Worm (Caenorhabditis elegans) whole organism, L2 larva: ENCODE measurements around the gene lin-38.
A peak's percentile ranks its signal among the peaks of the same experiment; 100 is the strongest.

ENCODE experiments used
- R02D3.7 ChIP-seq: fragments of 150-350 bp; optimal IDR thresholded peaks from 2 replicates; lab custom pipeline; 2014; ENCODE audit warnings: missing biosample characterization, missing genetic modification characterization
- Y55F3AM.14 ChIP-seq: fragments of 200-800 bp; sonication (Bioruptor generic); optimal IDR thresholded peaks from 2 replicates; lab custom pipeline; 2018; ENCODE audit warnings: mild to moderate bottlenecking, missing genetic modification characterization, missing compliant biosample characterization
- ZK546.5 ChIP-seq: sonication (generic microtip); optimal IDR thresholded peaks from 2 replicates; lab custom pipeline; 2017; ENCODE audit warnings: missing biosample characterization, missing genetic modification characterization
- aly-2 ChIP-seq: fragments of 150-350 bp; optimal IDR thresholded peaks from 2 replicates; lab custom pipeline; 2014; ENCODE audit warnings: missing biosample characterization, missing genetic modification characterization
- ama-1 ChIP-seq: fragments of 150-350 bp; optimal IDR thresholded peaks from 2 replicates; lab custom pipeline; 2018; ENCODE audit warnings: inconsistent platforms
- ceh-16 ChIP-seq: fragments of 150-350 bp; optimal IDR thresholded peaks from 2 replicates; lab custom pipeline; 2014; ENCODE audit warnings: missing biosample characterization, missing genetic modification characterization
- ceh-82 ChIP-seq: fragments of 150-350 bp; optimal IDR thresholded peaks from 2 replicates; lab custom pipeline; 2014; ENCODE audit warnings: missing biosample characterization, missing genetic modification characterization
- crh-2 ChIP-seq: sonication (generic microtip); optimal IDR thresholded peaks from 2 replicates; lab custom pipeline; 2017; ENCODE audit warnings: missing biosample characterization, missing genetic modification characterization
- elt-1 ChIP-seq: fragments of 150-350 bp; optimal IDR thresholded peaks from 2 replicates; lab custom pipeline; 2014; ENCODE audit warnings: missing biosample characterization, missing genetic modification characterization
- elt-3 ChIP-seq: sonication (generic microtip); optimal IDR thresholded peaks from 2 replicates; lab custom pipeline; 2017; ENCODE audit warnings: missing biosample characterization, missing genetic modification characterization
- fos-1 ChIP-seq: fragments of 150-350 bp; optimal IDR thresholded peaks from 2 replicates; lab custom pipeline; 2014; ENCODE audit warnings: missing biosample characterization, missing genetic modification characterization
- gmeb-1 ChIP-seq: fragments of 150-350 bp; optimal IDR thresholded peaks from 2 replicates; lab custom pipeline; 2014; ENCODE audit warnings: missing biosample characterization, missing genetic modification characterization
- lin-11 ChIP-seq: fragments of 150-350 bp; sonication (generic microtip); optimal IDR thresholded peaks from 2 replicates; lab custom pipeline; 2014; ENCODE audit warnings: missing biosample characterization, missing genetic modification characterization, inconsistent platforms, mixed read lengths
- lin-13 ChIP-seq: fragments of 150-350 bp; optimal IDR thresholded peaks from 2 replicates; lab custom pipeline; 2014; ENCODE audit warnings: missing biosample characterization, missing genetic modification reagents, missing genetic modification characterization
- mdl-1 ChIP-seq, 2 experiments: fragments of 150-350 bp in 1 of 2; sonication (generic microtip) in 1 of 2; optimal IDR thresholded peaks; 2 replicates each; lab custom pipeline; 2017; ENCODE audit warnings: missing biosample characterization in 2 of 2, missing genetic modification characterization in 2 of 2
- nhr-11 ChIP-seq: fragments of 150-350 bp; optimal IDR thresholded peaks from 2 replicates; lab custom pipeline; 2014; ENCODE audit warnings: missing biosample characterization, missing genetic modification characterization
- nhr-129 ChIP-seq: fragments of 150-350 bp; optimal IDR thresholded peaks from 2 replicates; lab custom pipeline; 2014; ENCODE audit warnings: missing biosample characterization, missing genetic modification characterization
- nhr-23 ChIP-seq: fragments of 150-350 bp; optimal IDR thresholded peaks from 2 replicates; lab custom pipeline; 2014; ENCODE audit warnings: missing biosample characterization, missing genetic modification reagents, missing genetic modification characterization
- nhr-237 ChIP-seq: fragments of 150-350 bp; optimal IDR thresholded peaks from 2 replicates; lab custom pipeline; 2014; ENCODE audit warnings: missing biosample characterization, missing genetic modification characterization
- nhr-6 ChIP-seq: fragments of 150-350 bp; optimal IDR thresholded peaks from 2 replicates; lab custom pipeline; 2014; ENCODE audit warnings: missing biosample characterization, missing genetic modification characterization
- nhr-77 ChIP-seq: fragments of 150-350 bp; optimal IDR thresholded peaks from 2 replicates; lab custom pipeline; 2014; ENCODE audit warnings: missing biosample characterization, missing genetic modification characterization
- sem-4 ChIP-seq: fragments of 150-350 bp; optimal IDR thresholded peaks from 2 replicates; lab custom pipeline; 2014; ENCODE audit warnings: missing biosample characterization, missing genetic modification reagents, missing genetic modification characterization
- skn-1 ChIP-seq: sonication (generic microtip); optimal IDR thresholded peaks from 2 replicates; lab custom pipeline; 2017; ENCODE audit warnings: missing biosample characterization, missing genetic modification characterization
- sma-3 ChIP-seq: sonication (generic microtip); optimal IDR thresholded peaks from 2 replicates; lab custom pipeline; 2016; ENCODE audit warnings: missing genetic modification reagents, missing genetic modification characterization, missing compliant biosample characterization
- sma-9 ChIP-seq, 2 experiments: fragments of 150-350 bp in 1 of 2; sonication (generic microtip) in 1 of 2; optimal IDR thresholded peaks; 2 replicates each; lab custom pipeline; 2014 to 2016; ENCODE audit warnings: missing genetic modification characterization in 2 of 2, mild to moderate bottlenecking in 1 of 2, missing biosample characterization in 1 of 2, missing compliant biosample characterization in 1 of 2, missing genetic modification reagents in 1 of 2, moderate library complexity in 1 of 2
- unc-55 ChIP-seq: fragments of 150-350 bp; sonication (generic microtip); optimal IDR thresholded peaks from 3 replicates; lab custom pipeline; 2014; ENCODE audit warnings: missing biosample characterization, missing genetic modification reagents, missing genetic modification characterization
- unc-62 ChIP-seq: fragments of 150-350 bp; optimal IDR thresholded peaks from 2 replicates; lab custom pipeline; 2014; ENCODE audit warnings: missing biosample characterization, missing genetic modification reagents, missing genetic modification characterization
- zag-1 ChIP-seq: fragments of 150-350 bp; optimal IDR thresholded peaks from 2 replicates; lab custom pipeline; 2014; ENCODE audit warnings: missing biosample characterization, missing genetic modification characterization
- ztf-1 ChIP-seq: fragments of 200-800 bp; sonication (Bioruptor generic); conservative IDR thresholded peaks from 2 replicates; pipeline ENCODE4 v1.3.6; 2022; ENCODE audit warnings: missing genetic modification characterization, missing compliant biosample characterization
- ztf-11 ChIP-seq: sonication (generic microtip); optimal IDR thresholded peaks from 2 replicates; lab custom pipeline; 2017; ENCODE audit warnings: missing biosample characterization, missing genetic modification characterization
- ztf-4 ChIP-seq: fragments of 150-350 bp; optimal IDR thresholded peaks from 2 replicates; lab custom pipeline; 2014; ENCODE audit warnings: missing biosample characterization, missing genetic modification characterization

lin-38 gene

ce11 chrII:13627001-13627400, 51.3 kb downstream of the lin-38 start, which contains the start of gene gst-19:
gst-19 (minus strand) TSS chrII:13627145.
- TF ChIP-seq ztf-1 (GFP tag; lab: Robert Waterston, UW) (no peak), nhr-23 (tag; lab: Kevin White, UChicago) (no peak), ceh-16 (tag; lab: Kevin White, UChicago) (no peak), ZK546.5 (no peak), unc-62 (GFP tag; lab: Kevin White, UChicago) (no peak), elt-3 (tag; lab: Kevin White, UChicago) (no peak), elt-1 (tag; lab: Kevin White, UChicago) (no peak), skn-1 (tag; lab: Kevin White, UChicago) (no peak), lin-13 (no peak), nhr-6 (no peak), lin-11 (tag; lab: Kevin White, UChicago) (no peak), ztf-4 (tag; lab: Kevin White, UChicago) (no peak), sma-3 (GFP tag; lab: Kevin White, UChicago) (no peak), crh-2 (tag; lab: Kevin White, UChicago) (no peak), aly-2 (tag; lab: Kevin White, UChicago) (no peak), Y55F3AM.14 (GFP tag; lab: Kevin White, UChicago) (no peak), zag-1 (tag; lab: Kevin White, UChicago) (no peak), sem-4 (tag; lab: Kevin White, UChicago) (no peak), fos-1 (tag; lab: Kevin White, UChicago) (no peak), R02D3.7 (tag; lab: Kevin White, UChicago) (no peak)

ce11 chrII:13630690-13631089, 55.0 kb downstream of the lin-38 start, which contains the start of the genes gst-17 and gst-18:
gst-17 (minus strand) TSS chrII:13630790.
gst-18 (minus strand) TSS chrII:13630887.
- no peak for TF ChIP-seq nhr-129 (tag; lab: Kevin White, UChicago)
- no peak for TF ChIP-seq gmeb-1
- no peak for TF ChIP-seq ztf-4 (tag; lab: Kevin White, UChicago)
- no peak for TF ChIP-seq unc-55 (GFP tag; lab: Kevin White, UChicago)
- no peak for TF ChIP-seq mdl-1 (tag; optimal IDR thresholded peaks at IDR 0.05; lab: Kevin White, UChicago)
- TF ChIP-seq ama-1 (lab: Kevin White, UChicago), result no peak
- no peak for TF ChIP-seq sem-4 (tag; lab: Kevin White, UChicago)
- TF ChIP-seq nhr-6, result no peak
- no peak for TF ChIP-seq nhr-11 (tag; lab: Kevin White, UChicago)
- TF ChIP-seq ztf-11 (tag; lab: Kevin White, UChicago), result no peak
- TF ChIP-seq ceh-82 (tag; lab: Kevin White, UChicago), result no peak
- no peak for TF ChIP-seq nhr-77 (tag; lab: Kevin White, UChicago)
- no peak for TF ChIP-seq nhr-237 (tag; lab: Kevin White, UChicago)
- no peak for TF ChIP-seq unc-62 (GFP tag; lab: Kevin White, UChicago)

ce11 chrII:13632238-13632637, 56.5 kb downstream of the lin-38 start, which contains the start of gene tag-10:
tag-10 (plus strand) TSS chrII:13632584.
- TF ChIP-seq nhr-129 (tag; lab: Kevin White, UChicago) (peak; percentile 69), sma-9 (GFP tag; optimal IDR thresholded peaks at IDR 0.05; lab: Kevin White, UChicago) (peak; percentile 68), sma-9 (tag; optimal IDR thresholded peaks at IDR 0.05; lab: Kevin White, UChicago) (no peak), elt-1 (tag; lab: Kevin White, UChicago) (peak; percentile 93), nhr-77 (tag; lab: Kevin White, UChicago) (no peak)
